Worm (Caenorhabditis elegans): ENCODE measurements around the gene ttr-37.
A peak's percentile ranks its signal among the peaks of the same experiment; 100 is the strongest.

ttr-37 gene

ce11 chrX:1337009-1337408 is at the start of gene ttr-37:
TSS of gene ttr-37 (minus strand) at chrX:1337175.
- no peak for TF ChIP-seq bed-3 (GFP tag; optimal IDR thresholded peaks at IDR 0.05)
- no peak for TF ChIP-seq nhr-28 (tag; optimal IDR thresholded peaks at IDR 0.05)
- no peak for TF ChIP-seq unc-39 (tag; optimal IDR thresholded peaks at IDR 0.05)
- TF ChIP-seq cnd-1 (tag; optimal IDR thresholded peaks at IDR 0.05), result no peak
- no peak for TF ChIP-seq mep-1 (tag; optimal IDR thresholded peaks at IDR 0.05)
- no peak for TF ChIP-seq ham-2 (GFP tag; optimal IDR thresholded peaks at IDR 0.05)
- TF ChIP-seq pha-4 (tag; optimal IDR thresholded peaks at IDR 0.05), result no peak
- TF ChIP-seq tbx-8 (GFP tag; optimal IDR thresholded peaks at IDR 0.05), result no peak
- no peak for TF ChIP-seq unc-120 (tag; optimal IDR thresholded peaks at IDR 0.05; ENCODE audit: poor library complexity, severe bottlenecking)
- TF ChIP-seq blmp-1 (tag; optimal IDR thresholded peaks at IDR 0.05), result no peak
- no peak for TF ChIP-seq ceh-83 (GFP tag; optimal IDR thresholded peaks at IDR 0.05)
- TF ChIP-seq ceh-39 (tag; optimal IDR thresholded peaks at IDR 0.05), result no peak
- TF ChIP-seq elt-3 (tag; optimal IDR thresholded peaks at IDR 0.05), result no peak
- TF ChIP-seq sem-2 (GFP tag; optimal IDR thresholded peaks at IDR 0.05), result no peak
- no peak for TF ChIP-seq nhr-76 (tag; optimal IDR thresholded peaks at IDR 0.05)
- TF ChIP-seq mls-2 (tag; optimal IDR thresholded peaks at IDR 0.05), result no peak
- no peak for TF ChIP-seq ces-1 (GFP tag; optimal IDR thresholded peaks at IDR 0.05)
- TF ChIP-seq hlh-1 (tag; optimal IDR thresholded peaks at IDR 0.05), result no peak
- TF ChIP-seq ceh-43 (GFP tag; optimal IDR thresholded peaks at IDR 0.05), result no peak

ce11 chrX:1384538-1384937 is 47.6 kb upstream of the ttr-37 start, which contains the start of gene F56C3.8:
TSS of gene F56C3.8 (minus strand) at chrX:1384638.
- TF ChIP-seq mls-2 (tag; optimal IDR thresholded peaks at IDR 0.05), result no peak
- no peak for TF ChIP-seq snpc-4 (tag; optimal IDR thresholded peaks at IDR 0.05)
- no peak for TF ChIP-seq ham-2 (GFP tag; optimal IDR thresholded peaks at IDR 0.05)
- no peak for TF ChIP-seq cnd-1 (tag; optimal IDR thresholded peaks at IDR 0.05)
- TF ChIP-seq mab-5 (tag; optimal IDR thresholded peaks at IDR 0.05), result no peak
- no peak for TF ChIP-seq unc-62 (GFP tag; optimal IDR thresholded peaks at IDR 0.05)
- no peak for TF ChIP-seq ztf-11 (tag; optimal IDR thresholded peaks at IDR 0.05)
- TF ChIP-seq hlh-1 (tag; optimal IDR thresholded peaks at IDR 0.05), result no peak

ce11 chrX:1383546-1383945 is 46.6 kb upstream of the ttr-37 start:
- no peak for TF ChIP-seq flh-1 (GFP tag; optimal IDR thresholded peaks at IDR 0.05)
- no peak for TF ChIP-seq ham-2 (GFP tag; optimal IDR thresholded peaks at IDR 0.05)
- TF ChIP-seq elt-1 (tag; optimal IDR thresholded peaks at IDR 0.05; ENCODE audit: borderline replicate concordance, insufficient read depth), result no peak
- no peak for TF ChIP-seq zip-8 (tag; optimal IDR thresholded peaks at IDR 0.05)
- no peak for TF ChIP-seq unc-62 (GFP tag; optimal IDR thresholded peaks at IDR 0.05)
- no peak for TF ChIP-seq nhr-76 (tag; optimal IDR thresholded peaks at IDR 0.05)
- no peak for TF ChIP-seq sem-2 (GFP tag; optimal IDR thresholded peaks at IDR 0.05)
- TF ChIP-seq cnd-1 (tag; optimal IDR thresholded peaks at IDR 0.05), result no peak
- TF ChIP-seq pha-4 (tag; optimal IDR thresholded peaks at IDR 0.05), result no peak
- no peak for TF ChIP-seq lin-32 (GFP tag; optimal IDR thresholded peaks at IDR 0.05)
- TF ChIP-seq mls-2 (tag; optimal IDR thresholded peaks at IDR 0.05), result no peak
- TF ChIP-seq mab-5 (tag; optimal IDR thresholded peaks at IDR 0.05), result no peak
- no peak for TF ChIP-seq elt-3 (tag; optimal IDR thresholded peaks at IDR 0.05)
- TF ChIP-seq bed-3 (GFP tag; optimal IDR thresholded peaks at IDR 0.05), result no peak

- no peak for TF ChIP-seq nhr-237 (tag; optimal IDR thresholded peaks at IDR 0.05)
Observed at ce11 chrX:1381565-1381964, 44.6 kb upstream of the ttr-37 start, which contains the start of gene F56C3.10. TSS of gene F56C3.10 (minus strand) at chrX:1381665.

- TF ChIP-seq nhr-2 (tag; optimal IDR thresholded peaks at IDR 0.05) (no peak), ceh-43 (GFP tag; optimal IDR thresholded peaks at IDR 0.05) (peak; percentile 80), sem-2 (GFP tag; optimal IDR thresholded peaks at IDR 0.05) (peak; percentile 81), elt-3 (tag; optimal IDR thresholded peaks at IDR 0.05) (peak; percentile 24), nhr-76 (tag; optimal IDR thresholded peaks at IDR 0.05) (peak; percentile 42), pha-4 (tag; optimal IDR thresholded peaks at IDR 0.05) (peak; percentile 36), elt-1 (tag; optimal IDR thresholded peaks at IDR 0.05; ENCODE audit: borderline replicate concordance, insufficient read depth) (no peak), snpc-4 (tag; optimal IDR thresholded peaks at IDR 0.05) (no peak), nhr-28 (tag; optimal IDR thresholded peaks at IDR 0.05) (no peak), M03D4.4 (tag; optimal IDR thresholded peaks at IDR 0.05) (peak; percentile 85), flh-1 (GFP tag; optimal IDR thresholded peaks at IDR 0.05) (peak; percentile 75), bed-3 (GFP tag; optimal IDR thresholded peaks at IDR 0.05) (peak; percentile 78), cnd-1 (tag; optimal IDR thresholded peaks at IDR 0.05) (peak; percentile 92), ceh-39 (tag; optimal IDR thresholded peaks at IDR 0.05) (peak; percentile 4), ztf-11 (tag; optimal IDR thresholded peaks at IDR 0.05) (peak; percentile 14), unc-62 (GFP tag; optimal IDR thresholded peaks at IDR 0.05) (peak; percentile 48), unc-39 (tag; optimal IDR thresholded peaks at IDR 0.05) (peak; percentile 14), blmp-1 (tag; optimal IDR thresholded peaks at IDR 0.05) (no peak), mab-5 (tag; optimal IDR thresholded peaks at IDR 0.05) (no peak), mls-2 (tag; optimal IDR thresholded peaks at IDR 0.05) (peak; percentile 92), zip-8 (tag; optimal IDR thresholded peaks at IDR 0.05) (no peak), sptf-1 (tag; optimal IDR thresholded peaks at IDR 0.05) (peak; percentile 94), unc-120 (tag; optimal IDR thresholded peaks at IDR 0.05; ENCODE audit: poor library complexity, severe bottlenecking) (peak; percentile 85), tbx-8 (GFP tag; optimal IDR thresholded peaks at IDR 0.05) (peak; percentile 67), mep-1 (tag; optimal IDR thresholded peaks at IDR 0.05) (no peak), ham-2 (GFP tag; optimal IDR thresholded peaks at IDR 0.05) (peak; percentile 80), lin-13 (tag; optimal IDR thresholded peaks at IDR 0.05) (peak; percentile 14), hlh-1 (tag; optimal IDR thresholded peaks at IDR 0.05) (peak; percentile 55), nhr-237 (tag; optimal IDR thresholded peaks at IDR 0.05) (peak; percentile 26), nhr-12 (tag; optimal IDR thresholded peaks at IDR 0.05) (no peak), ces-1 (GFP tag; optimal IDR thresholded peaks at IDR 0.05) (no peak), lsy-2 (tag; optimal IDR thresholded peaks at IDR 0.05) (peak; percentile 6), ceh-83 (GFP tag; optimal IDR thresholded peaks at IDR 0.05) (peak; percentile 89), lin-32 (GFP tag; optimal IDR thresholded peaks at IDR 0.05) (peak; percentile 89), drap-1 (GFP tag; optimal IDR thresholded peaks at IDR 0.05) (peak; percentile 94)
Observed at ce11 chrX:1379391-1379790, 42.4 kb upstream of the ttr-37 start.

Data from whole organism, mixed stage, embryonic.